Fruit fly (Drosophila melanogaster) whole organism, embryonic: Measurements from ENCODE around the gene CG4956.

Experiments used
- ATbp ChIP-seq: fragments of 200-800 bp; sonication (Bioruptor generic); optimal IDR thresholded peaks from 2 replicates; lab custom pipeline; 2017; ENCODE audit warnings: missing biosample characterization, mild to moderate bottlenecking, missing genetic modification characterization, missing genetic modification reagents
- CG1024 ChIP-seq: fragments of 200-800 bp; sonication (Bioruptor generic); IDR thresholded peaks from 2 replicates; pipeline ENCODE4 v1.3.6; 2022; ENCODE audit warnings: missing biosample characterization, missing genetic modification characterization
- CG12104 ChIP-seq: fragments of 200-800 bp; sonication (Bioruptor generic); optimal IDR thresholded peaks from 3 replicates; lab custom pipeline; 2016; ENCODE audit warnings: missing biosample characterization, missing genetic modification characterization
- CG1233 ChIP-seq: fragments of 200-800 bp; sonication (Bioruptor generic); optimal IDR thresholded peaks from 4 replicates; lab custom pipeline; 2018; ENCODE audit warnings: missing biosample characterization, mild to moderate bottlenecking, missing genetic modification characterization
- CG14667 ChIP-seq: fragments of 200-800 bp; sonication (Bioruptor generic); IDR thresholded peaks from 2 replicates; pipeline ENCODE4 v1.3.6; 2022; ENCODE audit warnings: missing biosample characterization, missing genetic modification characterization
- CG15601 ChIP-seq: fragments of 200-800 bp; sonication (Bioruptor generic); optimal IDR thresholded peaks from 3 replicates; lab custom pipeline; 2019; ENCODE audit warnings: missing biosample characterization, mild to moderate bottlenecking, missing genetic modification characterization, moderate library complexity
- CG16779 ChIP-seq: fragments of 200-800 bp; sonication (Bioruptor generic); IDR thresholded peaks from 2 replicates; pipeline ENCODE4 v1.3.6; 2022; ENCODE audit warnings: missing biosample characterization, missing genetic modification characterization
- CG16813 ChIP-seq: fragments of 200-800 bp; sonication (Bioruptor generic); IDR thresholded peaks from 3 replicates; pipeline ENCODE4 v1.3.6; 2022; ENCODE audit warnings: missing biosample characterization, missing genetic modification characterization; ENCODE audit not compliant: partially characterized antibody
- CG16863 ChIP-seq: fragments of 200-800 bp; sonication (Bioruptor generic); optimal IDR thresholded peaks from 3 replicates; lab custom pipeline; 2016; ENCODE audit warnings: missing biosample characterization, missing genetic modification characterization
- CG17802 ChIP-seq: fragments of 200-800 bp; sonication (Bioruptor generic); optimal IDR thresholded peaks from 2 replicates; lab custom pipeline; 2018; ENCODE audit warnings: missing biosample characterization, mild to moderate bottlenecking, missing genetic modification characterization, moderate library complexity
- CG18764 ChIP-seq: fragments of 200-800 bp; sonication (Bioruptor generic); optimal IDR thresholded peaks from 3 replicates; lab custom pipeline; 2016; ENCODE audit warnings: missing biosample characterization, missing genetic modification characterization
- CG3065 ChIP-seq: fragments of 200-800 bp; sonication (Bioruptor generic); optimal IDR thresholded peaks from 2 replicates; lab custom pipeline; 2016; ENCODE audit warnings: missing biosample characterization, missing genetic modification characterization
- CG31365 ChIP-seq: fragments of 200-800 bp; sonication (Bioruptor generic); optimal IDR thresholded peaks from 2 replicates; lab custom pipeline; 2018; ENCODE audit warnings: missing biosample characterization, mild to moderate bottlenecking, missing genetic modification characterization
- CG32767 ChIP-seq: fragments of 200-800 bp; sonication (Bioruptor generic); IDR thresholded peaks from 2 replicates; pipeline ENCODE4 v1.3.6; 2022; ENCODE audit warnings: missing biosample characterization, missing genetic modification characterization
- CG4707 ChIP-seq: fragments of 200-800 bp; sonication (Bioruptor generic); optimal IDR thresholded peaks from 2 replicates; lab custom pipeline; 2018; ENCODE audit warnings: missing biosample characterization, mild to moderate bottlenecking, missing genetic modification characterization, moderate library complexity
- CG6683 ChIP-seq: fragments of 200-800 bp; sonication (Bioruptor generic); optimal IDR thresholded peaks from 2 replicates; lab custom pipeline; 2017; ENCODE audit warnings: missing biosample characterization, mild to moderate bottlenecking, missing genetic modification characterization, missing genetic modification reagents
- CG7271 ChIP-seq: fragments of 200-800 bp; sonication (Bioruptor generic); optimal IDR thresholded peaks from 2 replicates; lab custom pipeline; 2018; ENCODE audit warnings: missing biosample characterization, mild to moderate bottlenecking, missing genetic modification characterization, moderate library complexity
- CG8478 ChIP-seq: fragments of >200 bp; optimal IDR thresholded peaks from 2 replicates; lab custom pipeline; 2018
- Chrac-16 ChIP-seq: fragments of 200-800 bp; sonication (Bioruptor generic); optimal IDR thresholded peaks from 3 replicates; lab custom pipeline; 2016; ENCODE audit warnings: missing biosample characterization, missing genetic modification characterization
- CoRest ChIP-seq: fragments of 200-800 bp; sonication (Bioruptor generic); optimal IDR thresholded peaks from 3 replicates; lab custom pipeline; 2018; ENCODE audit warnings: missing biosample characterization, mild to moderate bottlenecking, missing genetic modification characterization, moderate library complexity
- E2f1 ChIP-seq: fragments of 200-800 bp; sonication (Bioruptor generic); IDR thresholded peaks from 2 replicates; pipeline ENCODE4 v1.3.6; 2022; ENCODE audit warnings: missing biosample characterization, missing genetic modification characterization
- Ets97D ChIP-seq: fragments of 200-800 bp; sonication (Bioruptor generic); optimal IDR thresholded peaks from 3 replicates; lab custom pipeline; 2016; ENCODE audit warnings: missing biosample characterization, missing genetic modification characterization
- HHEX ChIP-seq: fragments of 200-800 bp; sonication (Bioruptor generic); optimal IDR thresholded peaks from 3 replicates; lab custom pipeline; 2017; ENCODE audit warnings: missing biosample characterization, mild to moderate bottlenecking, missing genetic modification characterization, missing genetic modification reagents
- Hey ChIP-seq: fragments of 200-800 bp; sonication (Bioruptor generic); optimal IDR thresholded peaks from 3 replicates; lab custom pipeline; 2018; ENCODE audit warnings: missing biosample characterization, mild to moderate bottlenecking, missing genetic modification characterization
- Lim3 ChIP-seq: fragments of 200-800 bp; sonication (Bioruptor generic); IDR thresholded peaks from 2 replicates; pipeline ENCODE4 v1.3.6; 2022; ENCODE audit warnings: missing biosample characterization, missing genetic modification characterization
- MESR4 ChIP-seq: fragments of 200-800 bp; sonication (Bioruptor generic); optimal IDR thresholded peaks from 2 replicates; lab custom pipeline; 2018; ENCODE audit warnings: missing biosample characterization, mild to moderate bottlenecking, missing genetic modification characterization, moderate library complexity
- Mad ChIP-seq: fragments of 200-800 bp; sonication (Bioruptor generic); optimal IDR thresholded peaks from 2 replicates; lab custom pipeline; 2016; ENCODE audit warnings: missing biosample characterization, missing genetic modification characterization
- PHDP ChIP-seq: fragments of 200-800 bp; sonication (Bioruptor generic); optimal IDR thresholded peaks from 3 replicates; lab custom pipeline; 2018; ENCODE audit warnings: missing biosample characterization, mild to moderate bottlenecking, missing genetic modification characterization, moderate library complexity
- ap ChIP-seq: fragments of 200-800 bp; sonication (Bioruptor generic); IDR thresholded peaks from 2 replicates; pipeline ENCODE4 v1.3.6; 2022; ENCODE audit warnings: missing biosample characterization, missing genetic modification characterization
- bcd ChIP-seq: fragments of 200-800 bp; sonication (Bioruptor generic); optimal IDR thresholded peaks from 2 replicates; lab custom pipeline; 2017; ENCODE audit warnings: missing biosample characterization, mild to moderate bottlenecking, missing genetic modification characterization
- bigmax ChIP-seq: fragments of 200-800 bp; sonication (Bioruptor generic); optimal IDR thresholded peaks from 2 replicates; lab custom pipeline; 2018; ENCODE audit warnings: missing biosample characterization, mild to moderate bottlenecking, missing genetic modification characterization
- chn ChIP-seq: fragments of 200-800 bp; sonication (Bioruptor generic); optimal IDR thresholded peaks from 2 replicates; lab custom pipeline; 2016; ENCODE audit warnings: missing biosample characterization, missing genetic modification characterization
- disco-r ChIP-seq: fragments of 200-800 bp; sonication (Bioruptor generic); optimal IDR thresholded peaks from 2 replicates; lab custom pipeline; 2016; ENCODE audit warnings: missing biosample characterization, missing genetic modification characterization
- dysf ChIP-seq: fragments of 200-800 bp; sonication (Bioruptor generic); IDR thresholded peaks from 3 replicates; pipeline ENCODE4 v1.3.6; 2022; ENCODE audit warnings: missing biosample characterization, missing genetic modification characterization
- ewg ChIP-seq: fragments of 200-800 bp; sonication (Bioruptor generic); optimal IDR thresholded peaks from 3 replicates; lab custom pipeline; 2017; ENCODE audit warnings: mild to moderate bottlenecking, missing biosample characterization, missing genetic modification reagents, missing genetic modification characterization
- exex ChIP-seq: fragments of 200-800 bp; sonication (Bioruptor generic); optimal IDR thresholded peaks from 4 replicates; lab custom pipeline; 2018; ENCODE audit warnings: missing biosample characterization, mild to moderate bottlenecking, missing genetic modification characterization, moderate library complexity
- fd96Cb ChIP-seq: fragments of 200-800 bp; sonication (Bioruptor generic); optimal IDR thresholded peaks from 2 replicates; lab custom pipeline; 2018; ENCODE audit warnings: missing biosample characterization, mild to moderate bottlenecking, missing genetic modification characterization, moderate library complexity
- ftz-f1 ChIP-seq: fragments of 200-800 bp; sonication (Bioruptor generic); optimal IDR thresholded peaks from 2 replicates; lab custom pipeline; 2016; ENCODE audit warnings: missing biosample characterization, missing genetic modification characterization
- hb ChIP-seq: fragments of 200-800 bp; sonication (Bioruptor generic); IDR thresholded peaks from 3 replicates; pipeline ENCODE4 v1.3.6; 2022; ENCODE audit warnings: missing biosample characterization, missing genetic modification characterization; ENCODE audit not compliant: partially characterized antibody
- jigr1 ChIP-seq: fragments of 200-800 bp; sonication (Bioruptor generic); IDR thresholded peaks from 3 replicates; pipeline ENCODE4 v1.3.6; 2022; ENCODE audit warnings: missing biosample characterization, missing genetic modification characterization
- jing ChIP-seq: fragments of 200-800 bp; sonication (Bioruptor generic); optimal IDR thresholded peaks from 2 replicates; lab custom pipeline; 2018; ENCODE audit warnings: missing biosample characterization, mild to moderate bottlenecking, missing genetic modification characterization
- klu ChIP-seq: fragments of 200-800 bp; sonication (Bioruptor generic); IDR thresholded peaks from 2 replicates; pipeline ENCODE4 v1.3.6; 2022; ENCODE audit warnings: missing biosample characterization, missing genetic modification characterization
- lilli ChIP-seq: fragments of 200-800 bp; sonication (Bioruptor generic); optimal IDR thresholded peaks from 3 replicates; lab custom pipeline; 2016; ENCODE audit warnings: missing biosample characterization, missing genetic modification characterization
- lov ChIP-seq, 2 experiments: fragments of 200-800 bp in 1 of 2; fragments of >200 bp in 1 of 2; sonication (Bioruptor generic) in 1 of 2; IDR thresholded peaks in 1 of 2; optimal IDR thresholded peaks in 1 of 2; 2 replicates in 1 of 2; 3 replicates in 1 of 2; pipeline versions ENCODE4 v1.3.6 to Lab custom; 2017 to 2022; ENCODE audit warnings: missing biosample characterization in 1 of 2, missing genetic modification characterization in 1 of 2
- shn ChIP-seq: fragments of 200-800 bp; sonication (Bioruptor generic); optimal IDR thresholded peaks from 3 replicates; lab custom pipeline; 2016; ENCODE audit warnings: missing biosample characterization, missing genetic modification characterization
- sim ChIP-seq: fragments of 200-800 bp; sonication (Bioruptor generic); IDR thresholded peaks from 2 replicates; pipeline ENCODE4 v1.3.6; 2022; ENCODE audit warnings: missing biosample characterization, missing genetic modification characterization
- trh ChIP-seq: fragments of 200-800 bp; sonication (Bioruptor generic); optimal IDR thresholded peaks from 2 replicates; lab custom pipeline; 2016; ENCODE audit warnings: missing biosample characterization, missing genetic modification characterization
- unc-4 ChIP-seq: fragments of 200-800 bp; sonication (Bioruptor generic); IDR thresholded peaks from 2 replicates; pipeline ENCODE4 v1.3.6; 2022; ENCODE audit warnings: missing biosample characterization, missing genetic modification characterization; ENCODE audit not compliant: partially characterized antibody
- zen2 ChIP-seq: fragments of 200-800 bp; sonication (Bioruptor generic); IDR thresholded peaks from 3 replicates; pipeline ENCODE4 v1.3.6; 2022; ENCODE audit warnings: missing biosample characterization, missing genetic modification characterization; ENCODE audit not compliant: partially characterized antibody

The CG4956 gene

dm6 chr3R:25737735-25738371, 40.3 kb downstream of the CG4956 start (continued):
- peak; percentile 90 for TF ChIP-seq Mad (GFP tag; lab: Kevin White, UChicago)
- TF ChIP-seq CG4707: peak; percentile 89
- TF ChIP-seq CG14667 (GFP tag; lab: Robert Waterston, UW): peak; percentile 87
- peak; percentile 85 for TF ChIP-seq ap (GFP tag; lab: Robert Waterston, UW)
- peak; percentile 25 for TF ChIP-seq exex (tag; lab: Kevin White, UChicago)
- no peak for TF ChIP-seq lov (optimal IDR thresholded peaks at IDR 0.05; lab: Kevin White, UChicago)
- peak; percentile 96 for TF ChIP-seq lov (GFP tag; IDR thresholded peaks at IDR 0.05; lab: Robert Waterston, UW)
- TF ChIP-seq MESR4 (GFP tag; lab: Kevin White, UChicago): no peak
- peak; percentile 91 for TF ChIP-seq Chrac-16
- no peak for TF ChIP-seq Hey (tag; lab: Kevin White, UChicago)
- TF ChIP-seq CG1233 (GFP tag; lab: Kevin White, UChicago): peak; percentile 89
- TF ChIP-seq Lim3: peak; percentile 39; the same call in 1 of the 2 replicates
- peak; percentile 88 for TF ChIP-seq shn
- TF ChIP-seq chn (GFP tag; lab: Kevin White, UChicago): peak; percentile 96
- no peak for TF ChIP-seq CG8478
- peak; percentile 94 for TF ChIP-seq PHDP (tag; lab: Kevin White, UChicago)
- TF ChIP-seq Ets97D (GFP tag; lab: Kevin White, UChicago): peak; percentile 81
- peak; percentile 82 for TF ChIP-seq trh (GFP tag; lab: Kevin White, UChicago)
- TF ChIP-seq bigmax (GFP tag; lab: Kevin White, UChicago): peak; percentile 31
- TF ChIP-seq dysf (GFP tag; lab: Robert Waterston, UW): peak; percentile 90
- no peak for TF ChIP-seq zen2 (GFP tag; lab: Robert Waterston, UW)
- TF ChIP-seq jing (GFP tag; lab: Kevin White, UChicago): peak; percentile 88
- TF ChIP-seq lilli (GFP tag; lab: Kevin White, UChicago): peak; percentile 91
- peak; percentile 91 for TF ChIP-seq ewg (GFP tag; lab: Kevin White, UChicago)
- TF ChIP-seq CG3065 (GFP tag; lab: Kevin White, UChicago): peak; percentile 84
- TF ChIP-seq jigr1 (GFP tag; lab: Robert Waterston, UW): peak; percentile 76
- peak; percentile 90 for TF ChIP-seq E2f1 (GFP tag; lab: Robert Waterston, UW)
- TF ChIP-seq ATbp: peak; percentile 95
- peak; percentile 54; the same call in 1 of the 2 replicates for TF ChIP-seq klu (GFP tag; lab: Robert Waterston, UW)
- peak; percentile 96 for TF ChIP-seq CG15601 (tag; lab: Kevin White, UChicago)
- peak; percentile 92 for TF ChIP-seq CG17802
- TF ChIP-seq CG16863 (GFP tag; lab: Kevin White, UChicago): peak; percentile 95
- TF ChIP-seq CG31365 (tag; lab: Kevin White, UChicago): peak; percentile 73
- peak; percentile 75 for TF ChIP-seq CG16779
- TF ChIP-seq CG18764 (GFP tag; lab: Kevin White, UChicago): peak; percentile 92
- peak; percentile 86 for TF ChIP-seq HHEX (GFP tag; lab: Kevin White, UChicago)
- peak; percentile 85 for TF ChIP-seq CG12104 (GFP tag; lab: Kevin White, UChicago)
- TF ChIP-seq unc-4 (GFP tag; lab: Robert Waterston, UW): no peak
- peak; percentile 94 for TF ChIP-seq CoRest (tag; lab: Kevin White, UChicago)
- TF ChIP-seq CG6683: no peak
- peak; percentile 29 for TF ChIP-seq ftz-f1
- peak; percentile 91 for TF ChIP-seq sim (GFP tag; lab: Robert Waterston, UW)
- TF ChIP-seq CG1024: peak; percentile 93
- no peak for TF ChIP-seq CG16813 (GFP tag; lab: Robert Waterston, UW)
- no peak for TF ChIP-seq hb
- TF ChIP-seq fd96Cb (tag; lab: Kevin White, UChicago): peak; percentile 97
- TF ChIP-seq bcd (GFP tag; lab: Kevin White, UChicago): peak; percentile 93
- peak; percentile 90 for TF ChIP-seq CG32767 (GFP tag; lab: Robert Waterston, UW)
- TF ChIP-seq disco-r (GFP tag; lab: Kevin White, UChicago): peak; percentile 87
- peak; percentile 55 for TF ChIP-seq CG7271 (tag; lab: Kevin White, UChicago)
